Fruit fly (Drosophila melanogaster) whole organism, embryonic: Measurements from ENCODE around the gene sa.

Source experiments
- Ada2b ChIP-seq: fragments of 200-800 bp; sonication (Bioruptor generic); IDR thresholded peaks from 2 replicates; pipeline ENCODE4 v1.3.6; 2022; ENCODE audit warnings: missing biosample characterization, missing genetic modification characterization
- Bgb ChIP-seq: fragments of 200-800 bp; sonication (Bioruptor generic); IDR thresholded peaks from 2 replicates; pipeline ENCODE4 v1.3.6; 2022; ENCODE audit warnings: missing biosample characterization, missing genetic modification characterization; ENCODE audit not compliant: partially characterized antibody
- CG10959 ChIP-seq: fragments of 200-800 bp; sonication (Bioruptor generic); IDR thresholded peaks from 2 replicates; pipeline ENCODE4 v1.3.6; 2022; ENCODE audit warnings: missing biosample characterization, missing genetic modification characterization
- CG11093 ChIP-seq: fragments of 200-800 bp; sonication (Bioruptor generic); IDR thresholded peaks from 3 replicates; pipeline ENCODE4 v1.3.6; 2022; ENCODE audit warnings: missing biosample characterization, missing genetic modification characterization
- CG11456 ChIP-seq: fragments of 200-800 bp; sonication (Bioruptor generic); IDR thresholded peaks from 3 replicates; pipeline ENCODE4 v1.3.6; 2022; ENCODE audit warnings: missing biosample characterization, missing genetic modification characterization
- CG12769 ChIP-seq: fragments of 200-800 bp; sonication (Bioruptor generic); optimal IDR thresholded peaks from 2 replicates; lab custom pipeline; 2019; ENCODE audit warnings: missing biosample characterization, mild to moderate bottlenecking, missing genetic modification characterization, moderate library complexity
- CG12942 ChIP-seq: fragments of 200-800 bp; sonication (Bioruptor generic); optimal IDR thresholded peaks from 3 replicates; lab custom pipeline; 2016; ENCODE audit warnings: missing biosample characterization, missing genetic modification characterization
- CG1529 ChIP-seq: fragments of 200-800 bp; sonication (Bioruptor generic); optimal IDR thresholded peaks from 3 replicates; lab custom pipeline; 2018; ENCODE audit warnings: missing biosample characterization, missing genetic modification characterization
- CG15514 ChIP-seq: fragments of 200-800 bp; sonication (Bioruptor generic); optimal IDR thresholded peaks from 3 replicates; lab custom pipeline; 2017; ENCODE audit warnings: missing biosample characterization, missing genetic modification characterization, mild to moderate bottlenecking, moderate library complexity, missing genetic modification reagents
- CG16779 ChIP-seq: fragments of 200-800 bp; sonication (Bioruptor generic); IDR thresholded peaks from 2 replicates; pipeline ENCODE4 v1.3.6; 2022; ENCODE audit warnings: missing biosample characterization, missing genetic modification characterization
- CG16815 ChIP-seq: fragments of 200-800 bp; sonication (Bioruptor generic); optimal IDR thresholded peaks from 3 replicates; lab custom pipeline; 2017; ENCODE audit warnings: missing biosample characterization, mild to moderate bottlenecking, missing genetic modification characterization
- CG17328 ChIP-seq: fragments of 200-800 bp; sonication (Bioruptor generic); IDR thresholded peaks from 2 replicates; pipeline ENCODE4 v1.3.6; 2022; ENCODE audit warnings: missing biosample characterization, missing genetic modification characterization
- CG17912 ChIP-seq: fragments of 200-800 bp; sonication (Bioruptor generic); optimal IDR thresholded peaks from 2 replicates; lab custom pipeline; 2018; ENCODE audit warnings: missing biosample characterization, mild to moderate bottlenecking, missing genetic modification characterization
- CG30403 ChIP-seq: fragments of 200-800 bp; sonication (Bioruptor generic); optimal IDR thresholded peaks from 3 replicates; lab custom pipeline; 2016; ENCODE audit warnings: missing biosample characterization, missing genetic modification characterization
- CG31388 ChIP-seq: fragments of 200-800 bp; sonication (Bioruptor generic); optimal IDR thresholded peaks from 2 replicates; lab custom pipeline; 2016; ENCODE audit warnings: missing biosample characterization, missing genetic modification characterization
- CG3726 ChIP-seq: fragments of 200-800 bp; sonication (Bioruptor generic); IDR thresholded peaks from 3 replicates; pipeline ENCODE4, ENCODE4 v1.3.6; 2022; ENCODE audit warnings: missing biosample characterization, missing genetic modification characterization
- CG43689 ChIP-seq: fragments of 200-800 bp; sonication (Bioruptor generic); IDR thresholded peaks from 2 replicates; pipeline ENCODE4 v1.3.6; 2022; ENCODE audit warnings: missing biosample characterization, missing genetic modification characterization
- CG6254 ChIP-seq: fragments of 200-800 bp; sonication (Bioruptor generic); optimal IDR thresholded peaks from 3 replicates; lab custom pipeline; 2017; ENCODE audit warnings: mild to moderate bottlenecking, missing biosample characterization, missing genetic modification reagents, missing genetic modification characterization
- CG7357 ChIP-seq: fragments of 200-800 bp; sonication (Bioruptor generic); IDR thresholded peaks from 3 replicates; pipeline ENCODE4 v1.3.6; 2022; ENCODE audit warnings: missing biosample characterization, missing genetic modification characterization
- CG8944 ChIP-seq: fragments of 200-800 bp; sonication (Bioruptor generic); optimal IDR thresholded peaks from 3 replicates; lab custom pipeline; 2016; ENCODE audit warnings: missing biosample characterization, missing genetic modification characterization
- CG9609 ChIP-seq: fragments of 200-800 bp; sonication (Bioruptor generic); optimal IDR thresholded peaks from 3 replicates; lab custom pipeline; 2016; ENCODE audit warnings: missing biosample characterization, missing genetic modification characterization
- Doc2 ChIP-seq: fragments of 200-800 bp; sonication (Bioruptor generic); IDR thresholded peaks from 2 replicates; pipeline ENCODE4 v1.3.6; 2022; ENCODE audit warnings: missing biosample characterization, missing genetic modification characterization
- Dref ChIP-seq: fragments of 200-800 bp; sonication (Bioruptor generic); IDR thresholded peaks from 2 replicates; pipeline ENCODE4 v1.3.6; 2022; ENCODE audit warnings: missing biosample characterization, missing genetic modification characterization
- E2f2 ChIP-seq: fragments of 200-800 bp; sonication (Bioruptor generic); IDR thresholded peaks from 2 replicates; pipeline ENCODE4 v1.3.6; 2022; ENCODE audit warnings: missing biosample characterization, missing genetic modification characterization
- H2.0 ChIP-seq: fragments of 200-800 bp; sonication (Bioruptor generic); IDR thresholded peaks from 2 replicates; pipeline ENCODE4 v1.3.6; 2022; ENCODE audit warnings: missing biosample characterization, missing genetic modification characterization
- HLH54F ChIP-seq: fragments of 200-800 bp; sonication (Bioruptor generic); optimal IDR thresholded peaks from 3 replicates; lab custom pipeline; 2016; ENCODE audit warnings: missing biosample characterization, missing genetic modification characterization
- MESR4 ChIP-seq: fragments of 200-800 bp; sonication (Bioruptor generic); optimal IDR thresholded peaks from 2 replicates; lab custom pipeline; 2018; ENCODE audit warnings: missing biosample characterization, mild to moderate bottlenecking, missing genetic modification characterization, moderate library complexity
- NFAT ChIP-seq: fragments of 200-800 bp; sonication (Bioruptor generic); IDR thresholded peaks from 2 replicates; pipeline ENCODE4 v1.3.6; 2022; ENCODE audit warnings: missing biosample characterization, missing genetic modification characterization
- Nf-YC ChIP-seq: fragments of 200-800 bp; optimal IDR thresholded peaks from 3 replicates; lab custom pipeline; 2019; ENCODE audit warnings: missing biosample characterization, mild to moderate bottlenecking, missing genetic modification characterization, moderate library complexity
- Scr ChIP-seq: fragments of 200-800 bp; sonication (Bioruptor generic); IDR thresholded peaks from 2 replicates; pipeline ENCODE4 v1.3.6; 2022; ENCODE audit warnings: missing biosample characterization, missing genetic modification characterization; ENCODE audit not compliant: partially characterized antibody
- Sry-δ ChIP-seq: fragments of 200-800 bp; sonication (Bioruptor generic); optimal IDR thresholded peaks from 2 replicates; lab custom pipeline; 2016; ENCODE audit warnings: missing biosample characterization, missing genetic modification characterization
- Taf1 ChIP-seq: fragments of 200-800 bp; sonication (Bioruptor generic); IDR thresholded peaks from 2 replicates; pipeline ENCODE4 v1.3.6; 2022; ENCODE audit warnings: missing biosample characterization, missing genetic modification characterization
- Tbp ChIP-seq: fragments of >200 bp; optimal IDR thresholded peaks from 2 replicates; lab custom pipeline; 2018; ENCODE audit warnings: missing biosample characterization, missing genetic modification characterization
- Usf ChIP-seq: fragments of 200-800 bp; sonication (Bioruptor generic); optimal IDR thresholded peaks from 2 replicates; lab custom pipeline; 2017; ENCODE audit warnings: missing genotype, missing biosample characterization, missing genetic modification characterization
- bab2 ChIP-seq: fragments of 200-800 bp; sonication (Bioruptor generic); optimal IDR thresholded peaks from 2 replicates; lab custom pipeline; 2016; ENCODE audit warnings: missing biosample characterization, missing genetic modification characterization
- ci ChIP-seq: fragments of 200-800 bp; sonication (Bioruptor generic); IDR thresholded peaks from 3 replicates; pipeline ENCODE4 v1.3.6; 2022; ENCODE audit warnings: missing biosample characterization, missing genetic modification characterization
- crc ChIP-seq: fragments of 200-800 bp; sonication (Bioruptor generic); optimal IDR thresholded peaks from 2 replicates; lab custom pipeline; 2016; ENCODE audit warnings: missing biosample characterization, missing genetic modification characterization
- dati ChIP-seq: fragments of 200-800 bp; sonication (Bioruptor generic); IDR thresholded peaks from 2 replicates; pipeline ENCODE4 v1.3.6; 2022; ENCODE audit warnings: missing biosample characterization, missing genetic modification characterization
- gfzf ChIP-seq: fragments of 200-800 bp; sonication (Bioruptor generic); optimal IDR thresholded peaks from 2 replicates; lab custom pipeline; 2016; ENCODE audit warnings: missing biosample characterization, mild to moderate bottlenecking, missing genetic modification characterization, moderate library complexity
- h ChIP-seq: fragments of >200 bp; optimal IDR thresholded peaks from 2 replicates; lab custom pipeline; 2017
- hth ChIP-seq: fragments of >200 bp; optimal IDR thresholded peaks from 2 replicates; lab custom pipeline; 2017; ENCODE audit warnings: inconsistent platforms
- insv ChIP-seq, 2 experiments: fragments of 200-800 bp; sonication (Bioruptor generic); optimal IDR thresholded peaks; 3 replicates each; lab custom pipeline; 2016 to 2018; ENCODE audit warnings: missing biosample characterization in 2 of 2, missing genetic modification characterization in 2 of 2
- nerfin-2 ChIP-seq: fragments of 200-800 bp; sonication (Bioruptor generic); IDR thresholded peaks from 2 replicates; pipeline ENCODE4 v1.3.6; 2022; ENCODE audit warnings: missing biosample characterization, missing genetic modification characterization; ENCODE audit not compliant: partially characterized antibody
- org-1 ChIP-seq: fragments of 200-800 bp; sonication (Bioruptor generic); optimal IDR thresholded peaks from 2 replicates; lab custom pipeline; 2017; ENCODE audit warnings: missing biosample characterization, missing genetic modification characterization
- row ChIP-seq: fragments of 200-800 bp; sonication (Bioruptor generic); IDR thresholded peaks from 3 replicates; pipeline ENCODE4 v1.3.6; 2022; ENCODE audit warnings: missing biosample characterization, missing genetic modification characterization
- sr ChIP-seq: fragments of 200-800 bp; sonication (Bioruptor generic); IDR thresholded peaks from 3 replicates; pipeline ENCODE4 v1.3.6; 2022; ENCODE audit warnings: missing biosample characterization, missing genetic modification characterization
- sug ChIP-seq: fragments of 200-800 bp; optimal IDR thresholded peaks from 2 replicates; lab custom pipeline; 2019; ENCODE audit warnings: missing biosample characterization, mild to moderate bottlenecking, missing genetic modification characterization, moderate library complexity
- tna ChIP-seq: fragments of 200-800 bp; sonication (Bioruptor generic); IDR thresholded peaks from 2 replicates; pipeline ENCODE4 v1.3.6; 2022; ENCODE audit warnings: missing biosample characterization, missing genetic modification characterization; ENCODE audit not compliant: partially characterized antibody
- tup ChIP-seq: fragments of 200-800 bp; sonication (Bioruptor generic); optimal IDR thresholded peaks from 2 replicates; lab custom pipeline; 2016; ENCODE audit warnings: missing biosample characterization, mild to moderate bottlenecking, missing genetic modification characterization, moderate library complexity
- twi ChIP-seq: fragments of 200-800 bp; optimal IDR thresholded peaks from 2 replicates; lab custom pipeline; 2019; ENCODE audit warnings: missing biosample characterization, mild to moderate bottlenecking, missing genetic modification characterization, moderate library complexity
- zfh1 ChIP-seq: fragments of 200-800 bp; sonication (Bioruptor generic); IDR thresholded peaks from 3 replicates; pipeline ENCODE4 v1.3.6; 2022; ENCODE audit warnings: missing biosample characterization, missing genetic modification characterization

Gene sa

DNA sequence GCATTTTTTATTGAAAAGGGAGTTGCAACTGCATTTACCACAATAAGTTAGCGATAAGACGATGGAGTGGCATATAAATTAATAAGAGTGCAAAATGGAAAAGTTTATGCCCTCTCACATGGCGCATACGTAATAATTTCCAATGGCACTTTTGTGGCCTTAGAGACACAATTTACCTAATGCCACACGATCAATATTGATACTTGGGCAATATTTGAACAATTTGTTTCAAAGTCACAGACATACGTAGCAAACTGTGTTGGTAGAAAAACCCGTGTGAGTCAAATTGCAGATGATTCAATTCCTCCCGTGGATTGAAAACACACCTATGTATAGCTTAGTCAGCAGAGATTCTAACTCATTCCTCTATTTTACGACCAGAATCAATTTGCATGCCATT is 5.6 kb upstream of the sa start (continued):
- TF ChIP-seq tna (GFP tag; lab: Robert Waterston, UW) (no peak), twi (tag; lab: Kevin White, UChicago) (no peak), sr (GFP tag; lab: Robert Waterston, UW) (no peak), MESR4 (GFP tag; lab: Kevin White, UChicago) (no peak), CG30403 (no peak), Scr (GFP tag; lab: Robert Waterston, UW) (no peak), nerfin-2 (GFP tag; lab: Robert Waterston, UW) (no peak), CG12769 (tag; lab: Kevin White, UChicago) (peak; percentile 20), CG3726 (no peak), Usf (GFP tag; lab: Kevin White, UChicago) (no peak), E2f2 (no peak), Tbp (GFP tag; lab: Kevin White, UChicago) (no peak), H2.0 (GFP tag; lab: Robert Waterston, UW) (no peak), h (lab: Kevin White, UChicago) (no peak), Dref (GFP tag; lab: Robert Waterston, UW) (no peak), CG16779 (GFP tag; lab: Robert Waterston, UW) (no peak), NFAT (no peak), Sry-δ (GFP tag; lab: Kevin White, UChicago) (no peak), CG17912 (GFP tag; lab: Kevin White, UChicago) (peak; percentile 18), row (GFP tag; lab: Robert Waterston, UW) (no peak), dati (no peak), gfzf (no peak), Nf-YC (tag; lab: Kevin White, UChicago) (no peak), insv (GFP tag; optimal IDR thresholded peaks at IDR 0.05; lab: Kevin White, UChicago) (no peak), CG15514 (GFP tag; lab: Kevin White, UChicago) (peak; percentile 46), CG11456 (no peak), sug (tag; lab: Kevin White, UChicago) (peak; percentile 6), Ada2b (GFP tag; lab: Robert Waterston, UW) (no peak), Bgb (GFP tag; lab: Robert Waterston, UW) (no peak), crc (GFP tag; lab: Kevin White, UChicago) (no peak), Taf1 (GFP tag; lab: Robert Waterston, UW) (no peak), zfh1 (no peak), org-1 (GFP tag; lab: Kevin White, UChicago) (no peak), CG9609 (GFP tag; lab: Kevin White, UChicago) (no peak), CG6254 (GFP tag; lab: Kevin White, UChicago) (no peak), CG1529 (no peak), CG31388 (GFP tag; lab: Kevin White, UChicago) (no peak), hth (lab: Kevin White, UChicago) (no peak), CG16815 (GFP tag; lab: Kevin White, UChicago) (no peak), Doc2 (GFP tag; lab: Robert Waterston, UW) (no peak), CG10959 (no peak), CG17328 (GFP tag; lab: Robert Waterston, UW) (no peak), CG43689 (GFP tag; lab: Robert Waterston, UW) (no peak), CG8944 (GFP tag; lab: Kevin White, UChicago) (no peak), CG12942 (GFP tag; lab: Kevin White, UChicago) (no peak), HLH54F (GFP tag; lab: Kevin White, UChicago) (no peak), tup (GFP tag; lab: Kevin White, UChicago) (no peak), CG11093 (GFP tag; lab: Robert Waterston, UW) (no peak), ci (GFP tag; lab: Robert Waterston, UW) (0 out of 3 replicates have a peak, but pooled peaks have one; percentile 39), CG7357 (no peak), bab2 (no peak)
- TF ChIP-seq, all 482 proteins: peak for 80
